Fruit fly (Drosophila melanogaster) whole organism: ENCODE measurements around the gene Pdfr.

Experiments used
- CG8478 ChIP-seq: fragments of >200 bp; optimal IDR thresholded peaks from 2 replicates; lab custom pipeline; 2018; ENCODE audit warnings: inconsistent platforms
- pan ChIP-seq: fragments of >200 bp; optimal IDR thresholded peaks from 2 replicates; lab custom pipeline; 2017
- psq ChIP-seq: fragments of >200 bp; optimal IDR thresholded peaks from 2 replicates; lab custom pipeline; 2017

DNA sequence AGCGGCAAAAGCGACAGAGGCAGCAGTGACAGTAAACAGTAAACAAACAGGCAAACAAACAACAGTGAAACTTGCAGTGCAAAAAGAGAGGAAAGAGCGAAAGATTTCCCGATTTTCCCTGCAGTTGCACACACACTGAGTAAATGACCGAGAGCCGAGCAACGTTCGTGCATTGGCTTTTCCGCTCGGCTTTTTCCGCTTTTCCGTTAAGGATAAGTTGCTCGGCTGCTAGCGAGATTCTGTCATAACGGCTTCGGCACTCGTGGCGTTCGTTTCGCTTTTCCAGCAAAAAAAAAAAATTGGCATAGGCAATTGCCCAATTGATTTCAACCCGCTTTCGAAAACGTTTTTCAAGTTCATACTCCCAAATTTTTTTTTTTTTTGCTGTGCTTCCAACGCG lies 1.9 kb downstream of the Pdfr start:
- TF ChIP-seq CG8478 (lab: Kevin White, UChicago) (no peak), pan (no peak), psq (lab: Kevin White, UChicago) (no peak)
